Fruit fly (Drosophila melanogaster) S2 (cell line): ENCODE results near the gene mEFG1.

ENCODE experiments used
- CG8478 ChIP-seq: fragments of >200 bp; optimal IDR thresholded peaks from 2 replicates; lab custom pipeline; 2018
- CTCF ChIP-seq, 2 experiments: fragments of >200 bp; optimal IDR thresholded peaks; 2 replicates each; lab custom pipeline; 2018

DNA sequence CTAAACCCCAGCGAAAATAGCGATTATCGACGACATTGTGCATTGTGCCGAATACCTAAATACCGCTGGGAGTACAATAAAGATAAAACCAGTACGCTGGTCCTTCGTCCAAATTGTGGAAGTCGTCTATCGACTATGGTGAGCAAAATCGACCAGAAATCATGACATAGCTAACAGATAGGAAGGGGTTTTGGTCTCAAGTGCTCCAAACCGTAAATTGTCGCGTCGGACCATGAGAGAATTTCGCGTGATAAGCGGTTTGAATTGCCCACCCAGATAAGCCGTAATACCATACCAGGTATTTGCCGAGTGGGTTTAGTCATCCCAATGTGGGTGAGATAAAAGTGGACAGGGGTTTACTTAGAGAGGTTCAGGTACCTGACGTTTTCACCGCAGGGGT is 5.0 kb downstream of the mEFG1 start:
- TF ChIP-seq CTCF (optimal IDR thresholded peaks at IDR 0.05; lab: Kevin White, UChicago) (no peak), CG8478 (lab: Kevin White, UChicago) (no peak)
